Worm (Caenorhabditis elegans): Measurements from ENCODE around the gene srh-298.

srh-298 gene

ce11 chrV:17844106-17844505 is 25.4 kb downstream of the srh-298 start, which contains the start of gene srh-286:
TSS of gene srh-286 (minus strand) at chrV:17844206.
- no peak for TF ChIP-seq skn-1 (tag; optimal IDR thresholded peaks at IDR 0.05)
- TF ChIP-seq lin-35 (GFP tag; optimal IDR thresholded peaks at IDR 0.05), result no peak
- no peak for TF ChIP-seq nhr-71 (tag; optimal IDR thresholded peaks at IDR 0.05)
- TF ChIP-seq fkh-8 (tag; optimal IDR thresholded peaks at IDR 0.05), result no peak
- TF ChIP-seq lsy-2 (tag; optimal IDR thresholded peaks at IDR 0.05), result no peak

- TF ChIP-seq snu-23 (GFP tag; optimal IDR thresholded peaks at IDR 0.05), result no peak
- no peak for TF ChIP-seq nhr-12 (tag; optimal IDR thresholded peaks at IDR 0.05)
- no peak for TF ChIP-seq tbx-2 (tag; optimal IDR thresholded peaks at IDR 0.05)
- no peak for TF ChIP-seq mef-2 (tag; optimal IDR thresholded peaks at IDR 0.05)
Measured at ce11 chrV:17845370-17845967, 26.8 kb downstream of the srh-298 start.

ce11 chrV:17855889-17856288 is 37.2 kb downstream of the srh-298 start, which contains the start of gene tcc-1:
TSS of gene tcc-1 (minus strand) at chrV:17855989.
- TF ChIP-seq rnt-1 (tag; optimal IDR thresholded peaks at IDR 0.05) (no peak), sox-4 (tag; optimal IDR thresholded peaks at IDR 0.05) (no peak), vab-15 (tag; optimal IDR thresholded peaks at IDR 0.05) (no peak), aha-1 (tag; optimal IDR thresholded peaks at IDR 0.05) (no peak), dpl-1 (GFP tag; optimal IDR thresholded peaks at IDR 0.05) (no peak)

- TF ChIP-seq fkh-4 (tag; optimal IDR thresholded peaks at IDR 0.05; ENCODE audit: borderline replicate concordance), result no peak
- no peak for TF ChIP-seq nhr-28 (tag; optimal IDR thresholded peaks at IDR 0.05)
- TF ChIP-seq C04F5.9 (tag; optimal IDR thresholded peaks at IDR 0.05), result no peak
- TF ChIP-seq tbx-2 (tag; optimal IDR thresholded peaks at IDR 0.05), result peak; percentile 90
- peak; percentile 77 to 81 for TF ChIP-seq lin-35 (GFP tag; optimal IDR thresholded peaks at IDR 0.05)
- TF ChIP-seq lin-14 (GFP tag; optimal IDR thresholded peaks at IDR 0.05), result peak; percentile 97
- peak; percentile 93 for TF ChIP-seq snu-23 (GFP tag; optimal IDR thresholded peaks at IDR 0.05)
- TF ChIP-seq unc-30 (tag; optimal IDR thresholded peaks at IDR 0.05), result no peak
- peak; percentile 76 for TF ChIP-seq dsc-1 (tag; optimal IDR thresholded peaks at IDR 0.05)
- TF ChIP-seq efl-1 (optimal IDR thresholded peaks at IDR 0.05), result peak; percentile 82 to 95
- peak; percentile 60 to 96 for TF ChIP-seq efl-1 (GFP tag; optimal IDR thresholded peaks at IDR 0.05 in 1 of 2)
- TF ChIP-seq hlh-17 (GFP tag; optimal IDR thresholded peaks at IDR 0.05; ENCODE audit: borderline replicate concordance), result no peak
- peak; percentile 47 for TF ChIP-seq fkh-10 (GFP tag; optimal IDR thresholded peaks at IDR 0.05)
- peak; percentile 31 for TF ChIP-seq elt-2 (tag; optimal IDR thresholded peaks at IDR 0.05)
- TF ChIP-seq aly-2 (tag; optimal IDR thresholded peaks at IDR 0.05), result no peak
- TF ChIP-seq ets-5 (GFP tag; IDR thresholded peaks at IDR 0.05), result no peak
- TF ChIP-seq snpc-4 (tag; optimal IDR thresholded peaks at IDR 0.05), result peak; percentile 60
- peak; percentile 34 for TF ChIP-seq nhr-11 (tag; optimal IDR thresholded peaks at IDR 0.05)
- no peak for TF ChIP-seq unc-130 (tag; optimal IDR thresholded peaks at IDR 0.05)
- peak; percentile 59 to 92 (median 82) for TF ChIP-seq ceh-82 (tag; optimal IDR thresholded peaks at IDR 0.05)
- peak; percentile 24 for TF ChIP-seq jun-1 (tag; optimal IDR thresholded peaks at IDR 0.05)
- TF ChIP-seq lir-3 (tag; optimal IDR thresholded peaks at IDR 0.05; ENCODE audit: poor library complexity), result no peak
- TF ChIP-seq hpl-2 (GFP tag; optimal IDR thresholded peaks at IDR 0.05), result no peak
- peak; percentile 35 to 86 for TF ChIP-seq egl-27 (tag; optimal IDR thresholded peaks at IDR 0.05)
- TF ChIP-seq lin-13 (GFP tag; optimal IDR thresholded peaks at IDR 0.05), result peak; percentile 76
- no peak for TF ChIP-seq unc-98 (GFP tag; IDR thresholded peaks at IDR 0.05)
- peak; percentile 73 for TF ChIP-seq xbp-1 (tag; optimal IDR thresholded peaks at IDR 0.05)
- no peak for TF ChIP-seq lin-39 (tag; optimal IDR thresholded peaks at IDR 0.05)
- peak; percentile 62 for TF ChIP-seq ces-1 (GFP tag; optimal IDR thresholded peaks at IDR 0.05)
- TF ChIP-seq ceh-8 (GFP tag; optimal IDR thresholded peaks at IDR 0.05), result peak; percentile 37
- peak; percentile 18 for TF ChIP-seq F16B12.6 (tag; optimal IDR thresholded peaks at IDR 0.05)
- TF ChIP-seq nhr-12 (tag; optimal IDR thresholded peaks at IDR 0.05), result no peak
- TF ChIP-seq nhr-85 (tag), result peak; percentile 77
- TF ChIP-seq sox-4 (tag; optimal IDR thresholded peaks at IDR 0.05), result peak; percentile 19
- TF ChIP-seq alr-1 (tag; optimal IDR thresholded peaks at IDR 0.05; ENCODE audit: borderline replicate concordance), result no peak
- peak; percentile 78 to 85 for TF ChIP-seq lsy-2 (tag; optimal IDR thresholded peaks at IDR 0.05)
- TF ChIP-seq pqm-1 (tag; optimal IDR thresholded peaks at IDR 0.05), result no peak
- TF ChIP-seq Y116A8C.19 (tag; optimal IDR thresholded peaks at IDR 0.05; ENCODE audit: borderline replicate concordance), result no peak
- TF ChIP-seq skn-1 (tag; optimal IDR thresholded peaks at IDR 0.05), result no peak
Measured at ce11 chrV:17857901-17858300, 39.2 kb downstream of the srh-298 start.
